Fruit fly (Drosophila melanogaster) whole organism, embryonic: ENCODE measurements around the gene spd-2.

Source experiments
- Asciz ChIP-seq: fragments of 200-800 bp; sonication (Bioruptor generic); optimal IDR thresholded peaks from 2 replicates; lab custom pipeline; 2017; ENCODE audit warnings: missing biosample characterization, mild to moderate bottlenecking, missing genetic modification characterization, missing genetic modification reagents
- Bteb2 ChIP-seq: fragments of 200-800 bp; sonication (Bioruptor generic); optimal IDR thresholded peaks from 2 replicates; lab custom pipeline; 2016; ENCODE audit warnings: missing biosample characterization, missing genetic modification characterization
- CG11504 ChIP-seq: fragments of 200-800 bp; sonication (Bioruptor generic); optimal IDR thresholded peaks from 3 replicates; lab custom pipeline; 2019; ENCODE audit warnings: missing biosample characterization, mild to moderate bottlenecking, missing genetic modification characterization, moderate library complexity
- CG12391 ChIP-seq: fragments of 200-800 bp; sonication (Bioruptor generic); optimal IDR thresholded peaks from 3 replicates; lab custom pipeline; 2018; ENCODE audit warnings: missing biosample characterization, mild to moderate bottlenecking, missing genetic modification characterization, moderate library complexity
- CG13424 ChIP-seq: fragments of 200-800 bp; sonication (Bioruptor generic); optimal IDR thresholded peaks from 2 replicates; lab custom pipeline; 2019; ENCODE audit warnings: missing biosample characterization, mild to moderate bottlenecking, missing genetic modification characterization, moderate library complexity
- CG1603 ChIP-seq: fragments of 200-800 bp; sonication (Bioruptor generic); optimal IDR thresholded peaks from 2 replicates; lab custom pipeline; 2019; ENCODE audit warnings: missing biosample characterization, mild to moderate bottlenecking, missing genetic modification characterization, moderate library complexity
- CG16815 ChIP-seq: fragments of 200-800 bp; sonication (Bioruptor generic); optimal IDR thresholded peaks from 3 replicates; lab custom pipeline; 2017; ENCODE audit warnings: missing biosample characterization, mild to moderate bottlenecking, missing genetic modification characterization
- CG17802 ChIP-seq: fragments of 200-800 bp; sonication (Bioruptor generic); optimal IDR thresholded peaks from 2 replicates; lab custom pipeline; 2018; ENCODE audit warnings: missing biosample characterization, mild to moderate bottlenecking, missing genetic modification characterization, moderate library complexity
- CG18262 ChIP-seq: fragments of 200-800 bp; optimal IDR thresholded peaks from 3 replicates; lab custom pipeline; 2019; ENCODE audit warnings: missing biosample characterization, mild to moderate bottlenecking, missing genetic modification characterization, moderate library complexity
- CG2678 ChIP-seq: fragments of 200-800 bp; sonication (Bioruptor generic); optimal IDR thresholded peaks from 3 replicates; lab custom pipeline; 2019; ENCODE audit warnings: missing biosample characterization, mild to moderate bottlenecking, missing genetic modification characterization, moderate library complexity
- CG34376 ChIP-seq: fragments of 200-800 bp; sonication (Bioruptor generic); optimal IDR thresholded peaks from 2 replicates; lab custom pipeline; 2018; ENCODE audit warnings: missing biosample characterization, mild to moderate bottlenecking, missing genetic modification characterization
- CG6175 ChIP-seq: fragments of 200-800 bp; sonication (Bioruptor generic); IDR thresholded peaks from 3 replicates; pipeline ENCODE4 v1.3.6; 2022; ENCODE audit warnings: missing biosample characterization, missing genetic modification characterization
- CG7372 ChIP-seq: fragments of 200-800 bp; sonication (Bioruptor generic); IDR thresholded peaks from 2 replicates; pipeline ENCODE4 v1.3.6; 2022; ENCODE audit warnings: missing biosample characterization, missing genetic modification characterization
- CG8089 ChIP-seq: fragments of 200-800 bp; sonication (Bioruptor generic); optimal IDR thresholded peaks from 3 replicates; lab custom pipeline; 2016; ENCODE audit warnings: missing biosample characterization, missing genetic modification characterization
- CG8944 ChIP-seq: fragments of 200-800 bp; sonication (Bioruptor generic); optimal IDR thresholded peaks from 3 replicates; lab custom pipeline; 2016; ENCODE audit warnings: missing biosample characterization, missing genetic modification characterization
- Dp ChIP-seq: fragments of 200-800 bp; sonication (Bioruptor generic); optimal IDR thresholded peaks from 2 replicates; lab custom pipeline; 2018; ENCODE audit warnings: missing biosample characterization, mild to moderate bottlenecking, missing genetic modification characterization, moderate library complexity
- HmgD ChIP-seq: fragments of 200-800 bp; sonication (Bioruptor generic); optimal IDR thresholded peaks from 3 replicates; lab custom pipeline; 2016; ENCODE audit warnings: missing biosample characterization, missing genetic modification characterization
- HmgZ ChIP-seq: fragments of 200-800 bp; sonication (Bioruptor generic); optimal IDR thresholded peaks from 2 replicates; lab custom pipeline; 2018; ENCODE audit warnings: missing biosample characterization, mild to moderate bottlenecking, missing genetic modification characterization
- NFAT ChIP-seq: fragments of 200-800 bp; sonication (Bioruptor generic); IDR thresholded peaks from 2 replicates; pipeline ENCODE4 v1.3.6; 2022; ENCODE audit warnings: missing biosample characterization, missing genetic modification characterization
- Oli ChIP-seq: fragments of 200-800 bp; sonication (Bioruptor generic); optimal IDR thresholded peaks from 2 replicates; lab custom pipeline; 2018; ENCODE audit warnings: missing biosample characterization, mild to moderate bottlenecking, missing genetic modification characterization, moderate library complexity
- Pdp1 ChIP-seq, 2 experiments: fragments of 200-800 bp; sonication (Bioruptor generic); optimal IDR thresholded peaks; 3 replicates each; lab custom pipeline; 2016; ENCODE audit warnings: missing biosample characterization in 2 of 2, missing genetic modification characterization in 2 of 2, mild to moderate bottlenecking in 1 of 2, moderate library complexity in 1 of 2
- Usf ChIP-seq: fragments of 200-800 bp; sonication (Bioruptor generic); optimal IDR thresholded peaks from 2 replicates; lab custom pipeline; 2017; ENCODE audit warnings: missing genotype, missing biosample characterization, missing genetic modification characterization
- Xrp1 ChIP-seq: fragments of 200-800 bp; sonication (Bioruptor generic); IDR thresholded peaks from 2 replicates; pipeline ENCODE4 v1.3.6; 2022; ENCODE audit warnings: missing biosample characterization, missing genetic modification characterization
- ac ChIP-seq: fragments of 200-800 bp; sonication (Bioruptor generic); optimal IDR thresholded peaks from 3 replicates; lab custom pipeline; 2017; ENCODE audit warnings: missing biosample characterization, mild to moderate bottlenecking, missing genetic modification characterization
- al ChIP-seq: fragments of 200-800 bp; sonication (Bioruptor generic); IDR thresholded peaks from 2 replicates; pipeline ENCODE4 v1.3.6; 2022; ENCODE audit warnings: missing biosample characterization, missing genetic modification characterization
- aop ChIP-seq: fragments of 200-800 bp; sonication (Bioruptor generic); IDR thresholded peaks from 2 replicates; pipeline ENCODE4 v1.3.6; 2022; ENCODE audit warnings: missing biosample characterization, missing genetic modification characterization
- br ChIP-seq: fragments of >200 bp; optimal IDR thresholded peaks from 2 replicates; lab custom pipeline; 2017
- bsh ChIP-seq, 2 experiments: fragments of 200-800 bp; sonication (Bioruptor generic); optimal IDR thresholded peaks; 2 replicates each; lab custom pipeline; 2017 to 2018; ENCODE audit warnings: mild to moderate bottlenecking in 2 of 2, missing biosample characterization in 2 of 2, missing genetic modification characterization in 2 of 2, moderate library complexity in 1 of 2
- cad ChIP-seq: fragments of >200 bp; optimal IDR thresholded peaks from 2 replicates; lab custom pipeline; 2017; ENCODE audit warnings: missing biosample characterization, missing genetic modification characterization
- chn ChIP-seq: fragments of 200-800 bp; sonication (Bioruptor generic); optimal IDR thresholded peaks from 2 replicates; lab custom pipeline; 2016; ENCODE audit warnings: missing biosample characterization, missing genetic modification characterization
- dysf ChIP-seq: fragments of 200-800 bp; sonication (Bioruptor generic); IDR thresholded peaks from 3 replicates; pipeline ENCODE4 v1.3.6; 2022; ENCODE audit warnings: missing biosample characterization, missing genetic modification characterization
- fu2 ChIP-seq: fragments of 200-800 bp; sonication (Bioruptor generic); optimal IDR thresholded peaks from 2 replicates; lab custom pipeline; 2016; ENCODE audit warnings: missing biosample characterization, missing genetic modification characterization
- gcm2 ChIP-seq: fragments of 200-800 bp; sonication (Bioruptor generic); optimal IDR thresholded peaks from 2 replicates; lab custom pipeline; 2016; ENCODE audit warnings: missing biosample characterization, missing genetic modification characterization
- knrl ChIP-seq: fragments of 200-800 bp; sonication (Bioruptor generic); IDR thresholded peaks from 3 replicates; pipeline ENCODE4 v1.3.6; 2022; ENCODE audit warnings: missing biosample characterization, missing genetic modification characterization; ENCODE audit not compliant: partially characterized antibody
- lbe ChIP-seq: fragments of 200-800 bp; sonication (Bioruptor generic); optimal IDR thresholded peaks from 2 replicates; lab custom pipeline; 2016; ENCODE audit warnings: missing biosample characterization, mild to moderate bottlenecking, missing genetic modification characterization
- lov ChIP-seq, 2 experiments: fragments of 200-800 bp in 1 of 2; fragments of >200 bp in 1 of 2; sonication (Bioruptor generic) in 1 of 2; IDR thresholded peaks in 1 of 2; optimal IDR thresholded peaks in 1 of 2; 2 replicates in 1 of 2; 3 replicates in 1 of 2; pipeline versions ENCODE4 v1.3.6 to Lab custom; 2017 to 2022; ENCODE audit warnings: missing biosample characterization in 1 of 2, missing genetic modification characterization in 1 of 2
- mam ChIP-seq: fragments of 200-800 bp; sonication (Bioruptor generic); optimal IDR thresholded peaks from 3 replicates; lab custom pipeline; 2016; ENCODE audit warnings: missing biosample characterization, missing genetic modification characterization
- mirr ChIP-seq: fragments of 200-800 bp; sonication (Bioruptor generic); optimal IDR thresholded peaks from 3 replicates; lab custom pipeline; 2018; ENCODE audit warnings: missing biosample characterization, mild to moderate bottlenecking, missing genetic modification characterization
- odd ChIP-seq: fragments of 200-800 bp; sonication (Bioruptor generic); optimal IDR thresholded peaks from 2 replicates; lab custom pipeline; 2017; ENCODE audit warnings: missing biosample characterization, mild to moderate bottlenecking, missing genetic modification characterization
- pan ChIP-seq, 4 experiments: fragments of >200 bp in 3 of 4; fragments of 200-800 bp in 1 of 4; sonication (Bioruptor generic) in 1 of 4; optimal IDR thresholded peaks in 3 of 4; IDR thresholded peaks in 1 of 4; 2 replicates each; pipeline versions ENCODE4 v1.3.6 to Lab custom; 2017 to 2022; ENCODE audit warnings: missing biosample characterization in 2 of 4, missing genetic modification characterization in 2 of 4, mixed read lengths in 1 of 4
- pros ChIP-seq: fragments of 200-800 bp; sonication (Bioruptor generic); optimal IDR thresholded peaks from 3 replicates; lab custom pipeline; 2019; ENCODE audit warnings: missing biosample characterization, mild to moderate bottlenecking, missing genetic modification characterization, moderate library complexity
- sens ChIP-seq: fragments of 200-800 bp; sonication (Bioruptor generic); peaks from one replicate; lab custom pipeline; 2016; ENCODE audit warnings: missing biosample characterization, missing genetic modification characterization
- shn ChIP-seq: fragments of 200-800 bp; sonication (Bioruptor generic); optimal IDR thresholded peaks from 3 replicates; lab custom pipeline; 2016; ENCODE audit warnings: missing biosample characterization, missing genetic modification characterization
- sqz ChIP-seq: fragments of 200-800 bp; sonication (Bioruptor generic); optimal IDR thresholded peaks from 3 replicates; lab custom pipeline; 2018; ENCODE audit warnings: missing biosample characterization, mild to moderate bottlenecking, missing genetic modification characterization
- stwl ChIP-seq: fragments of 200-800 bp; sonication (Bioruptor generic); optimal IDR thresholded peaks from 3 replicates; lab custom pipeline; 2018; ENCODE audit warnings: missing biosample characterization, mild to moderate bottlenecking, missing genetic modification characterization, moderate library complexity
- vnd ChIP-seq: fragments of 200-800 bp; sonication (Bioruptor generic); IDR thresholded peaks from 3 replicates; pipeline ENCODE4 v1.3.6; 2022; ENCODE audit warnings: missing biosample characterization, missing genetic modification characterization; ENCODE audit not compliant: partially characterized antibody
- wor ChIP-seq: fragments of 200-800 bp; sonication (Bioruptor generic); IDR thresholded peaks from 2 replicates; pipeline ENCODE4 v1.3.6; 2022; ENCODE audit warnings: missing biosample characterization, missing genetic modification characterization
- z ChIP-seq: fragments of 200-800 bp; sonication (Bioruptor generic); IDR thresholded peaks from 3 replicates; pipeline ENCODE4 v1.3.6; 2022; ENCODE audit warnings: missing biosample characterization, missing genetic modification characterization

spd-2 gene

DNA sequence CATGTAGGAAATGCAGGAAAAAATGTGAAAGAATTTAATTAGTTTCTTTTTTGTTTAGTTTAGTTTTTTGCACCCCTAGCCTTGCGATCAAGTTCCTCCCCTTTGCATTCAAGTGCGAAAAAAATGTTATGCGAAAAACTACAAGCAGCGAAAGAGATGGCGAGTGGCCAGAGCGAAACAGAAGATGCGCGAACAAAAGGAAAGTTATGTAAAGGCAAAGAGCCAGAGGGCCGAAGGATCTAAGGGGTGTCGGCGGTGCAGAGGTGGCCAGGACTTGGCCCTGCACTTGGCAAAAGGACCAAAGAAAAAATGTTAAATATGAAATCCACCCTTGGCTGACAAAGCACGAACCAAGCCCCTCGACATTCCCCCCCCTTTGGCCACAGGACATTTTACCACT lies 39.3 kb upstream of the spd-2 start:
- no peak for TF ChIP-seq CG11504 (tag; lab: Kevin White, UChicago)
- TF ChIP-seq sqz = peak; percentile 53
- no peak for TF ChIP-seq NFAT (GFP tag; lab: Robert Waterston, UW)
- no peak for TF ChIP-seq ac (GFP tag; lab: Kevin White, UChicago)
- TF ChIP-seq pros (GFP tag; lab: Kevin White, UChicago) = peak; percentile 84
- no peak for TF ChIP-seq vnd
- TF ChIP-seq, all 482 proteins: peak for 2

DNA sequence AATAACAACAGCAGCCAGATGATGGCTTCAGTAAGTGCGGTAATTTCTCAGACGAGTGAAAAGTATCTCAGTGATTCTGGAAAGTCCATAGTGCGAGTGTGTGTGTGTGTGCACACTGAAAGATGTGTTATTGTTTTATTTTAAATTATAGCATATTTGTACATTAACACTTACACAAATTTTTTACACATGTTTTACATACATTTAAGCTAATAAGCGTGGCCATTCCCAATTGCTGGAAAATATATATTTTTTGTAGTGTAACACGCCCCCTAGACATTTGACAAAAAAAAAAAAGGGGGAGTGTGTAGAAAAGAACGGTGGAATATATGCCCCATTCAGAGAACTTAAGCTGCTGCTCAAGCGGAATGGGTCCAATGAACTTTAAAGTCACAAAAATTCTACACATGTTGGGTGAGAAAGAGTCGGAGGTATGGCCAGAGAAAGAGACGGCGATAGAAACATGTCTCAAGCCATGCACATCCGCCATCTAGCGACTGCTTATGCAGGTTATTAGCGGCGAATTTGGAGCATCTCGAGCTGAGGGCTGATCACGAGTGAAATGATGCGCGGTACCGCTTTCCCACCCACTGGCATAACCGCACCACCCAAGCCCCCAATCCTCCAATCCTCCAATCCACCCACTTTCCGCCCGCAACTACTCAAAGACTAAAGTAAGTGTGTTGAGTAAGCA lies 37.2 kb upstream of the spd-2 start:
- TF ChIP-seq dysf (GFP tag; lab: Robert Waterston, UW) (no peak), CG7372 (GFP tag; lab: Robert Waterston, UW) (no peak), gcm2 (GFP tag; lab: Kevin White, UChicago) (no peak), CG13424 (tag; lab: Kevin White, UChicago) (no peak), HmgD (GFP tag; lab: Kevin White, UChicago) (no peak), bsh (GFP tag; optimal IDR thresholded peaks at IDR 0.05; lab: Kevin White, UChicago) (peak in 1 of 2 experiments; percentile 16), Usf (GFP tag; lab: Kevin White, UChicago) (no peak), Pdp1 (GFP tag; optimal IDR thresholded peaks at IDR 0.05; lab: Kevin White, UChicago) (no peak), CG17802 (no peak), fu2 (GFP tag; lab: Kevin White, UChicago) (no peak), CG34376 (GFP tag; lab: Kevin White, UChicago) (no peak), CG18262 (peak; percentile 26), br (lab: Kevin White, UChicago) (no peak), CG2678 (no peak), CG6175 (GFP tag; lab: Robert Waterston, UW) (no peak), CG1603 (no peak), al (GFP tag; lab: Robert Waterston, UW) (no peak), Oli (tag; lab: Kevin White, UChicago) (no peak), chn (GFP tag; lab: Kevin White, UChicago) (no peak), cad (GFP tag; lab: Kevin White, UChicago) (no peak), wor (GFP tag; lab: Robert Waterston, UW) (no peak), stwl (tag; lab: Kevin White, UChicago) (no peak), Dp (GFP tag; lab: Kevin White, UChicago) (no peak), knrl (no peak), CG8944 (GFP tag; lab: Kevin White, UChicago) (no peak), odd (GFP tag; lab: Kevin White, UChicago) (no peak), z (0 out of 3 replicates have a peak, but pooled peaks have one; percentile 30), Bteb2 (GFP tag; lab: Kevin White, UChicago) (no peak), mirr (GFP tag; lab: Kevin White, UChicago) (no peak), pan (optimal IDR thresholded peaks at IDR 0.05; lab: Kevin White, UChicago) (no peak), pan (GFP tag; optimal IDR thresholded peaks at IDR 0.05 in 1 of 2, IDR thresholded peaks at IDR 0.05 in 1 of 2) (peak in 1 of 2 experiments; percentile 20), mam (GFP tag; lab: Kevin White, UChicago) (no peak), CG12391 (tag; lab: Kevin White, UChicago) (no peak), lov (optimal IDR thresholded peaks at IDR 0.05; lab: Kevin White, UChicago) (no peak), lov (GFP tag; IDR thresholded peaks at IDR 0.05; lab: Robert Waterston, UW) (0 out of 3 replicates have a peak, but pooled peaks have one; percentile 30), CG8089 (GFP tag; lab: Kevin White, UChicago) (no peak), Xrp1 (GFP tag; lab: Robert Waterston, UW) (peak; percentile 18; the same call in 1 of the 2 replicates), sens (GFP tag; lab: Kevin White, UChicago) (peak; percentile 80), CG11504 (tag; lab: Kevin White, UChicago) (no peak), shn (GFP tag; lab: Kevin White, UChicago) (no peak), Asciz (GFP tag; lab: Kevin White, UChicago) (no peak), HmgZ (no peak), aop (GFP tag; lab: Robert Waterston, UW) (no peak), CG16815 (GFP tag; lab: Kevin White, UChicago) (no peak), lbe (GFP tag; lab: Kevin White, UChicago) (no peak)
